In genomic region chrX:5817078-5817477, ce11 we compare ENCODE assay signal across 4 worm cellular contexts.
TF ChIP-seq lines count a peak whose summit lies in the region.

No protein-coding gene starts in this region.

TF ChIP-seq in whole organism, L2 larva, 48 proteins besides CTCF, POLR2A, EP300 and RAD21:
- TF ChIP-seq ztf-11 (tag; optimal IDR thresholded peaks at IDR 0.05; lab: Kevin White, UChicago) (no peak), F13H6.1 (tag; optimal IDR thresholded peaks at IDR 0.05; lab: Kevin White, UChicago) (no peak), unc-55 (GFP tag; optimal IDR thresholded peaks at IDR 0.05; lab: Kevin White, UChicago) (peak; percentile 70)

TF ChIP-seq in whole organism, L3 larva, 47 proteins besides CTCF, POLR2A, EP300 and RAD21:
- no peak for TF ChIP-seq tbx-2 (tag; optimal IDR thresholded peaks at IDR 0.05; lab: Kevin White, UChicago)
- peak; percentile 95 for TF ChIP-seq nfya-1 (tag; optimal IDR thresholded peaks at IDR 0.05; lab: Kevin White, UChicago; ENCODE audit: insufficient read depth)
- TF ChIP-seq lin-39 (tag; optimal IDR thresholded peaks at IDR 0.05; lab: Kevin White, UChicago): peak; percentile 1

TF ChIP-seq in whole organism, late embryonic, 69 proteins besides CTCF, POLR2A, EP300 and RAD21:
- TF ChIP-seq elt-4 (tag; optimal IDR thresholded peaks at IDR 0.05; lab: Kevin White, UChicago) (no peak), odd-2 (tag; optimal IDR thresholded peaks at IDR 0.05; lab: Kevin White, UChicago) (no peak), nfya-1 (tag; optimal IDR thresholded peaks at IDR 0.05; lab: Kevin White, UChicago) (peak; percentile 46)
TF ChIP-seq in whole organism, late embryonic: peak in this region for 1.

TF ChIP-seq in whole organism, young adult, 124 proteins besides CTCF, POLR2A, EP300 and RAD21:
- TF ChIP-seq cebp-1 (GFP tag; IDR thresholded peaks at IDR 0.05; lab: Robert Waterston, UW) (no peak), cebp-1 (tag; optimal IDR thresholded peaks at IDR 0.05; lab: Kevin White, UChicago) (peak; percentile 11), xnd-1 (tag; optimal IDR thresholded peaks at IDR 0.05; lab: Kevin White, UChicago) (no peak), aptf-3 (GFP tag; IDR thresholded peaks at IDR 0.05; lab: Robert Waterston, UW) (no peak)
